Worm (Caenorhabditis elegans) whole organism, late embryonic: ENCODE measurements around the gene T26E4.7.

Source experiments
- ama-1 ChIP-seq: fragments of 150-350 bp; optimal IDR thresholded peaks from 2 replicates; lab custom pipeline; 2014
- ceh-9 ChIP-seq: sonication (generic microtip); optimal IDR thresholded peaks from 2 replicates; lab custom pipeline; 2016; ENCODE audit warnings: mild to moderate bottlenecking, missing genetic modification characterization, inconsistent platforms, missing compliant biosample characterization
- che-1 ChIP-seq: sonication (generic microtip); optimal IDR thresholded peaks from 2 replicates; lab custom pipeline; 2016; ENCODE audit warnings: mild to moderate bottlenecking, missing genetic modification characterization, missing compliant biosample characterization
- dve-1 ChIP-seq: sonication (generic microtip); optimal IDR thresholded peaks from 2 replicates; lab custom pipeline; 2017; ENCODE audit warnings: antibody characterized with exemption, mild to moderate bottlenecking, missing genetic modification characterization, missing compliant biosample characterization
- elt-2 ChIP-seq: sonication (generic microtip); optimal IDR thresholded peaks from 2 replicates; lab custom pipeline; 2016; ENCODE audit warnings: missing genetic modification reagents, missing genetic modification characterization, missing compliant biosample characterization
- elt-4 ChIP-seq: sonication (generic microtip); optimal IDR thresholded peaks from 2 replicates; lab custom pipeline; 2016; ENCODE audit warnings: missing genetic modification characterization, missing compliant biosample characterization
- fkh-10 ChIP-seq: fragments of 150-350 bp; optimal IDR thresholded peaks from 2 replicates; lab custom pipeline; 2014; ENCODE audit warnings: missing biosample characterization, missing genetic modification reagents, missing genetic modification characterization
- hlh-30 ChIP-seq: sonication (generic microtip); optimal IDR thresholded peaks from 2 replicates; lab custom pipeline; 2017; ENCODE audit warnings: antibody characterized with exemption, missing genetic modification characterization, missing compliant biosample characterization; ENCODE audit not compliant: insufficient read depth
- lin-11 ChIP-seq: fragments of 200-800 bp; sonication (Bioruptor generic); optimal IDR thresholded peaks from 2 replicates; lab custom pipeline; 2018; ENCODE audit warnings: mild to moderate bottlenecking, missing genetic modification characterization, missing compliant biosample characterization
- nhr-232 ChIP-seq: sonication (generic microtip); optimal IDR thresholded peaks from 2 replicates; lab custom pipeline; 2016; ENCODE audit warnings: missing genetic modification characterization, missing compliant biosample characterization
- pag-3 ChIP-seq: sonication (generic microtip); optimal IDR thresholded peaks from 2 replicates; lab custom pipeline; 2016; ENCODE audit warnings: missing compliant biosample characterization, missing genetic modification characterization, borderline replicate concordance
- sox-4 ChIP-seq: sonication (generic microtip); optimal IDR thresholded peaks from 2 replicates; lab custom pipeline; 2017; ENCODE audit warnings: mild to moderate bottlenecking, missing genetic modification characterization, inconsistent platforms, missing compliant biosample characterization
- tbx-2 ChIP-seq: sonication (generic microtip); optimal IDR thresholded peaks from 2 replicates; lab custom pipeline; 2016; ENCODE audit warnings: missing genetic modification characterization, missing compliant biosample characterization
- unc-42 ChIP-seq: sonication (generic microtip); optimal IDR thresholded peaks from 2 replicates; lab custom pipeline; 2016; ENCODE audit warnings: missing genotype, missing genetic modification characterization, missing compliant biosample characterization

- TF ChIP-seq sox-4 (tag; lab: Kevin White, UChicago), result no peak
- TF ChIP-seq lin-11 (tag; lab: Kevin White, UChicago), result no peak
- TF ChIP-seq nhr-232 (tag; lab: Kevin White, UChicago), result no peak
- TF ChIP-seq hlh-30 (tag; lab: Kevin White, UChicago), result no peak
- no peak for TF ChIP-seq fkh-10 (GFP tag; lab: Kevin White, UChicago)
- no peak for TF ChIP-seq unc-42
- TF ChIP-seq elt-4, result no peak
- TF ChIP-seq elt-2 (tag; lab: Kevin White, UChicago), result no peak
- TF ChIP-seq pag-3 (tag; lab: Kevin White, UChicago), result no peak
- TF ChIP-seq tbx-2 (tag; lab: Kevin White, UChicago), result no peak
- TF ChIP-seq dve-1 (tag; lab: Kevin White, UChicago), result no peak
- TF ChIP-seq ceh-9, result no peak
- no peak for TF ChIP-seq che-1 (tag; lab: Kevin White, UChicago)
- no peak for TF ChIP-seq ama-1 (lab: Kevin White, UChicago)
Observed at ce11 chrV:15782494-15782893, 10.9 kb upstream of the T26E4.7 start, which contains the start of gene T26E4.3.
